1 fruit fly cellular context compared by ENCODE assay signal in genomic region chr3R:19326043-19326805, dm6.
TF ChIP-seq lines count a peak whose summit lies in the region.

TSS of gene Delta (minus strand) at chr3R:19326217.

TF ChIP-seq in whole organism, embryonic, 481 proteins besides CTCF, POLR2A, EP300 and RAD21 (continued from another document):
- TF ChIP-seq Opbp (GFP tag; IDR thresholded peaks at IDR 0.05; lab: Robert Waterston, UW; ENCODE audit: partially characterized antibody), result peak; percentile 66; the same call in 2 of the 3 replicates
- peak; percentile 64; the same call in 2 of the 3 replicates for TF ChIP-seq CG6791 (GFP tag; IDR thresholded peaks at IDR 0.05; lab: Robert Waterston, UW; ENCODE audit: partially characterized antibody)
- peak; percentile 26; the same call in 1 of the 3 replicates for TF ChIP-seq CG16813 (GFP tag; IDR thresholded peaks at IDR 0.05; lab: Robert Waterston, UW; ENCODE audit: partially characterized antibody)
- peak; percentile 61 for TF ChIP-seq CG7271 (tag; optimal IDR thresholded peaks at IDR 0.05; lab: Kevin White, UChicago)
- TF ChIP-seq wek (GFP tag; optimal IDR thresholded peaks at IDR 0.05; lab: Kevin White, UChicago), result peak; percentile 47
- TF ChIP-seq Stat92E (GFP tag; optimal IDR thresholded peaks at IDR 0.05; lab: Kevin White, UChicago), result no peak
- peak; percentile 34 for TF ChIP-seq CG4707 (GFP tag; optimal IDR thresholded peaks at IDR 0.05; lab: Kevin White, UChicago)
- no peak for TF ChIP-seq CG15514 (GFP tag; optimal IDR thresholded peaks at IDR 0.05; lab: Kevin White, UChicago)
- no peak for TF ChIP-seq H2.0 (GFP tag; IDR thresholded peaks at IDR 0.05; lab: Robert Waterston, UW)
- TF ChIP-seq Oli (tag; optimal IDR thresholded peaks at IDR 0.05; lab: Kevin White, UChicago), result peak; percentile 1
- TF ChIP-seq CG9437 (GFP tag; optimal IDR thresholded peaks at IDR 0.05; lab: Kevin White, UChicago), result peak; percentile 89
- TF ChIP-seq gfzf (GFP tag; optimal IDR thresholded peaks at IDR 0.05; lab: Kevin White, UChicago), result peak; percentile 65
- peak; percentile 13 for TF ChIP-seq gsb-n (tag; optimal IDR thresholded peaks at IDR 0.05; lab: Kevin White, UChicago)
- TF ChIP-seq chm (GFP tag; IDR thresholded peaks at IDR 0.05; lab: Robert Waterston, UW), result peak; percentile 89
- TF ChIP-seq Med (GFP tag; lab: Kevin White, UChicago), result peak; percentile 89
- TF ChIP-seq nerfin-1 (tag; optimal IDR thresholded peaks at IDR 0.05; lab: Kevin White, UChicago), result peak; percentile 13
- TF ChIP-seq NC2β (GFP tag; optimal IDR thresholded peaks at IDR 0.05; lab: Kevin White, UChicago), result peak; percentile 6
- peak; percentile 77 for TF ChIP-seq sens (GFP tag; lab: Kevin White, UChicago)
- TF ChIP-seq CG14050 (GFP tag; IDR thresholded peaks at IDR 0.05; lab: Robert Waterston, UW), result no peak
- peak; percentile 33; the same call in 1 of the 2 replicates for TF ChIP-seq aop (GFP tag; IDR thresholded peaks at IDR 0.05; lab: Robert Waterston, UW)
- TF ChIP-seq CG7745 (tag; optimal IDR thresholded peaks at IDR 0.05; lab: Kevin White, UChicago), result peak; percentile 53
- TF ChIP-seq eve (GFP tag; optimal IDR thresholded peaks at IDR 0.05; lab: Kevin White, UChicago), result peak in 1 of 2 experiments; percentile 17
- peak; percentile 0 for TF ChIP-seq nmo (GFP tag; optimal IDR thresholded peaks at IDR 0.05; lab: Kevin White, UChicago)
- TF ChIP-seq Hr78 (GFP tag; optimal IDR thresholded peaks at IDR 0.05; lab: Kevin White, UChicago), result no peak
- peak; percentile 13 for TF ChIP-seq CG11723 (GFP tag; optimal IDR thresholded peaks at IDR 0.05; lab: Kevin White, UChicago)
- peak; percentile 30 for TF ChIP-seq CG10979 (tag; optimal IDR thresholded peaks at IDR 0.05; lab: Kevin White, UChicago)
- TF ChIP-seq CG42726 (GFP tag; IDR thresholded peaks at IDR 0.05; lab: Robert Waterston, UW; ENCODE audit: partially characterized antibody), result 0 out of 2 replicates have a peak, but pooled peaks have one; percentile 41
- peak; percentile 41 for TF ChIP-seq CG2712 (tag; optimal IDR thresholded peaks at IDR 0.05; lab: Kevin White, UChicago)
